Worm (Caenorhabditis elegans): ENCODE data around the gene cut-1.

Gene cut-1

ce11 chrII:11226379-11226778 lies 42.5 kb upstream of the cut-1 start, which contains the start of gene T06D8.2:
Gene T06D8.2, plus strand, starts transcription at chrII:11226679.
- TF ChIP-seq eor-1 (tag; optimal IDR thresholded peaks at IDR 0.05): no peak
- no peak for TF ChIP-seq fos-1 (tag; optimal IDR thresholded peaks at IDR 0.05)
- TF ChIP-seq nhr-25 (tag; optimal IDR thresholded peaks at IDR 0.05): no peak
- TF ChIP-seq daf-12 (tag; optimal IDR thresholded peaks at IDR 0.05): no peak

- no peak for TF ChIP-seq ceh-82 (tag; optimal IDR thresholded peaks at IDR 0.05)
- no peak for TF ChIP-seq sea-2 (GFP tag; optimal IDR thresholded peaks at IDR 0.05)
- no peak for TF ChIP-seq ceh-9 (tag; optimal IDR thresholded peaks at IDR 0.05)
- no peak for TF ChIP-seq unc-62 (GFP tag; optimal IDR thresholded peaks at IDR 0.05)
- no peak for TF ChIP-seq elt-2 (tag; optimal IDR thresholded peaks at IDR 0.05)
- TF ChIP-seq hmg-11 (tag; optimal IDR thresholded peaks at IDR 0.05): no peak
- TF ChIP-seq fkh-2 (tag; optimal IDR thresholded peaks at IDR 0.05): no peak
- no peak for TF ChIP-seq nhr-25 (tag; optimal IDR thresholded peaks at IDR 0.05)
- no peak for TF ChIP-seq skn-1 (tag; optimal IDR thresholded peaks at IDR 0.05)
These were observed 34.2 kb upstream of the cut-1 start, which contains the start of gene cox-15 for ce11 chrII:11234751-11235150. Gene cox-15, minus strand, starts transcription at chrII:11234952.

- TF ChIP-seq hmg-11 (tag; optimal IDR thresholded peaks at IDR 0.05): peak; percentile 21
- no peak for TF ChIP-seq nhr-77 (tag; optimal IDR thresholded peaks at IDR 0.05)
- TF ChIP-seq pha-4 (tag; optimal IDR thresholded peaks at IDR 0.05): peak; percentile 36
- TF ChIP-seq R02D3.7 (tag; optimal IDR thresholded peaks at IDR 0.05): no peak
- TF ChIP-seq ztf-11 (tag; optimal IDR thresholded peaks at IDR 0.05): no peak
- TF ChIP-seq ama-1 (optimal IDR thresholded peaks at IDR 0.05): peak; percentile 44
- TF ChIP-seq nhr-11 (tag; optimal IDR thresholded peaks at IDR 0.05): no peak
- TF ChIP-seq nfya-1 (tag; optimal IDR thresholded peaks at IDR 0.05; ENCODE audit: insufficient read depth): peak; percentile 32
- peak; percentile 32 for TF ChIP-seq elt-2 (tag; optimal IDR thresholded peaks at IDR 0.05)
- peak; percentile 29 for TF ChIP-seq lin-15B (tag; optimal IDR thresholded peaks at IDR 0.05)
These were observed 32.6 kb upstream of the cut-1 start, which contains the start of gene cchl-1 for ce11 chrII:11236274-11236673. Gene cchl-1, minus strand, starts transcription at chrII:11236387.

DNA sequence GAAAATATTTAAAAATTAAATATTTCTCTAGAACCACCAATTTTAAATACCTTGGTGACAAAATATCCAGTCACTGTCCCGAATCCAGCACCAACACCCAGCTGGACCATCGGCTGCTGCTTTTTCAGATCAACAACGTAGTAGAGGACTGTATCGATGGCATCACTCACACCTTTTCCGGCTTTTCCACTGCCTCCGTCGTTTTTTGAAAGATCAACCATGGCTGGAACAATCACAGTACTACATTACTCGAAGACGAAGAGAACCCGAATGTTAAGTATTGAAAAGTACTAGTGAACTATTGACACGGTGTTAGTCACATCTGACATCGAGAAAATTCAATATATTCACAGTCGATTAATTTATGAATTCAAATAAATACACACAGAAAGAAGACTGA lies 31.8 kb upstream of the cut-1 start, which contains the start of gene fndc-1:
Gene fndc-1 (minus strand): TSS at position 227 of the 400 bp plus-strand sequence.
- TF ChIP-seq ama-1 (optimal IDR thresholded peaks at IDR 0.05) (peak; percentile 25), unc-39 (tag; optimal IDR thresholded peaks at IDR 0.05) (no peak)

ce11 chrII:11238869-11239647 lies 29.9 kb upstream of the cut-1 start, which contains the start of the genes rpn-9 and T06D8.9:
Gene rpn-9, minus strand, starts transcription at chrII:11238919.
Gene T06D8.9, plus strand, starts transcription at chrII:11239597.
- peak; percentile 90 for TF ChIP-seq snpc-4 (tag; optimal IDR thresholded peaks at IDR 0.05)
- peak; percentile 59 for TF ChIP-seq nhr-25 (tag; optimal IDR thresholded peaks at IDR 0.05)
- peak; percentile 63 for TF ChIP-seq pqm-1 (tag; optimal IDR thresholded peaks at IDR 0.05)
- TF ChIP-seq egl-5 (tag; optimal IDR thresholded peaks at IDR 0.05): peak; percentile 91
- peak; percentile 62 for TF ChIP-seq jun-1 (tag; optimal IDR thresholded peaks at IDR 0.05)
- no peak for TF ChIP-seq unc-62 (GFP tag; optimal IDR thresholded peaks at IDR 0.05)
- peak; percentile 95 for TF ChIP-seq pha-4 (tag; optimal IDR thresholded peaks at IDR 0.05)
- TF ChIP-seq nfya-1 (tag; optimal IDR thresholded peaks at IDR 0.05; ENCODE audit: insufficient read depth): peak; percentile 90
- no peak for TF ChIP-seq fos-1 (tag; optimal IDR thresholded peaks at IDR 0.05)
- TF ChIP-seq nhr-23 (tag; optimal IDR thresholded peaks at IDR 0.05): peak; percentile 86
- peak; percentile 44 for TF ChIP-seq ama-1 (optimal IDR thresholded peaks at IDR 0.05)
- peak; percentile 77 for TF ChIP-seq lin-39 (tag; optimal IDR thresholded peaks at IDR 0.05)
- peak; percentile 64 for TF ChIP-seq nhr-43 (tag; optimal IDR thresholded peaks at IDR 0.05; ENCODE audit: poor library complexity, severe bottlenecking)
- no peak for TF ChIP-seq ceh-28 (tag; optimal IDR thresholded peaks at IDR 0.05)
- TF ChIP-seq lin-15B (tag; optimal IDR thresholded peaks at IDR 0.05): peak; percentile 97
- TF ChIP-seq elt-1 (tag; optimal IDR thresholded peaks at IDR 0.05): peak; percentile 44
- peak; percentile 53 for TF ChIP-seq elt-2 (tag; optimal IDR thresholded peaks at IDR 0.05)
- TF ChIP-seq tbx-2 (tag; optimal IDR thresholded peaks at IDR 0.05): no peak
- peak; percentile 24 for TF ChIP-seq lsy-12 (tag; optimal IDR thresholded peaks at IDR 0.05)
- peak; percentile 37 for TF ChIP-seq R02D3.7 (tag; optimal IDR thresholded peaks at IDR 0.05)
- TF ChIP-seq skn-1 (tag; optimal IDR thresholded peaks at IDR 0.05): peak; percentile 84
- no peak for TF ChIP-seq nhr-28 (tag; optimal IDR thresholded peaks at IDR 0.05)
- TF ChIP-seq hmg-11 (tag; optimal IDR thresholded peaks at IDR 0.05): peak; percentile 62
- TF ChIP-seq elt-3 (tag; optimal IDR thresholded peaks at IDR 0.05): no peak
